Worm (Caenorhabditis elegans) whole organism, early embryonic: Measurements from ENCODE around the gene rps-24.

ENCODE experiments used
- ama-1 ChIP-seq: fragments of 150-350 bp; optimal IDR thresholded peaks from 2 replicates; lab custom pipeline; 2014
- pes-1 ChIP-seq: fragments of 200-800 bp; sonication (Bioruptor generic); IDR thresholded peaks from 2 replicates; pipeline ENCODE4 v1.3.6; 2022; ENCODE audit warnings: missing genetic modification reagents, missing genetic modification characterization, missing compliant biosample characterization

- TF ChIP-seq pes-1 (no peak), ama-1 (lab: Kevin White, UChicago) (no peak)
Measured at ce11 chrIV:419674-420073, 34.0 kb downstream of the rps-24 start, which contains the start of gene eri-1.
